Worm (Caenorhabditis elegans) whole organism, late embryonic: Measurements from ENCODE around the gene C32D5.7.

Source experiments
- C38D4.7 ChIP-seq: fragments of 200-800 bp; sonication (Bioruptor generic); optimal IDR thresholded peaks from 2 replicates; lab custom pipeline; 2018; ENCODE audit warnings: mild to moderate bottlenecking, missing genetic modification characterization, moderate library complexity, missing compliant biosample characterization
- F13H6.1 ChIP-seq: sonication (generic microtip); optimal IDR thresholded peaks from 2 replicates; lab custom pipeline; 2016; ENCODE audit warnings: missing genetic modification characterization, missing compliant biosample characterization
- K09A11.1 ChIP-seq: sonication (generic microtip); optimal IDR thresholded peaks from 2 replicates; lab custom pipeline; 2017; ENCODE audit warnings: antibody characterized with exemption, mild to moderate bottlenecking, missing genetic modification characterization, missing compliant biosample characterization; ENCODE audit not compliant: insufficient read depth
- T23F11.4 ChIP-seq: fragments of 200-800 bp; sonication (Bioruptor generic); optimal IDR thresholded peaks from 2 replicates; lab custom pipeline; 2018; ENCODE audit warnings: mild to moderate bottlenecking, missing genetic modification characterization, missing compliant biosample characterization
- ceh-18 ChIP-seq: sonication (generic microtip); optimal IDR thresholded peaks from 2 replicates; lab custom pipeline; 2016; ENCODE audit warnings: missing genetic modification characterization, missing compliant biosample characterization
- ceh-22 ChIP-seq: sonication (generic microtip); optimal IDR thresholded peaks from 2 replicates; lab custom pipeline; 2017; ENCODE audit warnings: missing biosample characterization, missing genetic modification characterization
- ceh-24 ChIP-seq: sonication (generic microtip); optimal IDR thresholded peaks from 2 replicates; lab custom pipeline; 2016; ENCODE audit warnings: mild to moderate bottlenecking, missing genetic modification characterization, missing compliant biosample characterization
- ceh-45 ChIP-seq: fragments of 200-800 bp; sonication (Bioruptor generic); IDR thresholded peaks from 2 replicates; pipeline ENCODE4 v1.3.6; 2022; ENCODE audit warnings: missing genetic modification reagents, missing genetic modification characterization, missing compliant biosample characterization
- ceh-48 ChIP-seq: sonication (generic microtip); optimal IDR thresholded peaks from 2 replicates; lab custom pipeline; 2016; ENCODE audit warnings: missing genetic modification characterization, inconsistent platforms, missing compliant biosample characterization
- ceh-6 ChIP-seq: fragments of 200-800 bp; sonication (Bioruptor generic); optimal IDR thresholded peaks from 2 replicates; lab custom pipeline; 2018; ENCODE audit warnings: mild to moderate bottlenecking, missing genetic modification characterization, missing compliant biosample characterization
- ceh-9 ChIP-seq: sonication (generic microtip); optimal IDR thresholded peaks from 2 replicates; lab custom pipeline; 2016; ENCODE audit warnings: mild to moderate bottlenecking, missing genetic modification characterization, inconsistent platforms, missing compliant biosample characterization
- dmd-4 ChIP-seq: sonication (generic microtip); optimal IDR thresholded peaks from 2 replicates; lab custom pipeline; 2016; ENCODE audit warnings: borderline replicate concordance, missing genetic modification characterization, missing compliant biosample characterization
- dve-1 ChIP-seq: sonication (generic microtip); optimal IDR thresholded peaks from 2 replicates; lab custom pipeline; 2017; ENCODE audit warnings: antibody characterized with exemption, mild to moderate bottlenecking, missing genetic modification characterization, missing compliant biosample characterization
- ets-4 ChIP-seq: sonication (generic microtip); optimal IDR thresholded peaks from 2 replicates; lab custom pipeline; 2016; ENCODE audit warnings: missing genetic modification characterization, missing compliant biosample characterization
- eyg-1 ChIP-seq: sonication (generic microtip); optimal IDR thresholded peaks from 2 replicates; lab custom pipeline; 2016; ENCODE audit warnings: missing genotype, missing genetic modification characterization, missing compliant biosample characterization
- fkh-6 ChIP-seq: sonication (generic microtip); optimal IDR thresholded peaks from 2 replicates; lab custom pipeline; 2016; ENCODE audit warnings: missing genetic modification characterization, missing compliant biosample characterization
- gmeb-2 ChIP-seq: sonication (generic microtip); optimal IDR thresholded peaks from 2 replicates; lab custom pipeline; 2016; ENCODE audit warnings: missing genetic modification characterization, inconsistent platforms, missing compliant biosample characterization
- hlh-8 ChIP-seq: sonication (generic microtip); optimal IDR thresholded peaks from 2 replicates; lab custom pipeline; 2016; ENCODE audit warnings: missing genotype, missing genetic modification characterization, missing compliant biosample characterization
- lim-6 ChIP-seq: sonication (generic microtip); optimal IDR thresholded peaks from 2 replicates; lab custom pipeline; 2016; ENCODE audit warnings: missing genetic modification characterization, missing compliant biosample characterization
- lin-11 ChIP-seq: fragments of 200-800 bp; sonication (Bioruptor generic); optimal IDR thresholded peaks from 2 replicates; lab custom pipeline; 2018; ENCODE audit warnings: mild to moderate bottlenecking, missing genetic modification characterization, missing compliant biosample characterization
- madf-2 ChIP-seq: sonication (generic microtip); optimal IDR thresholded peaks from 2 replicates; lab custom pipeline; 2017; ENCODE audit warnings: missing genetic modification characterization, missing compliant biosample characterization
- nhr-232 ChIP-seq: sonication (generic microtip); optimal IDR thresholded peaks from 2 replicates; lab custom pipeline; 2016; ENCODE audit warnings: missing genetic modification characterization, missing compliant biosample characterization
- odd-2 ChIP-seq: sonication (generic microtip); optimal IDR thresholded peaks from 2 replicates; lab custom pipeline; 2017; ENCODE audit warnings: antibody characterized with exemption, mild to moderate bottlenecking, missing genetic modification characterization, missing compliant biosample characterization
- pat-9 ChIP-seq: fragments of 200-800 bp; sonication (Bioruptor generic); optimal IDR thresholded peaks from 2 replicates; lab custom pipeline; 2018; ENCODE audit warnings: mild to moderate bottlenecking, missing genetic modification characterization, moderate library complexity, missing compliant biosample characterization
- pax-1 ChIP-seq: fragments of 150-350 bp; optimal IDR thresholded peaks from 2 replicates; lab custom pipeline; 2014; ENCODE audit warnings: missing biosample characterization, missing genetic modification characterization
- pha-2 ChIP-seq: sonication (generic microtip); optimal IDR thresholded peaks from 2 replicates; lab custom pipeline; 2017; ENCODE audit warnings: mild to moderate bottlenecking, missing genetic modification characterization, missing compliant biosample characterization
- pha-4 ChIP-seq: fragments of 150-350 bp; optimal IDR thresholded peaks from 2 replicates; lab custom pipeline; 2018; ENCODE audit warnings: missing biosample characterization, missing genetic modification reagents, missing genetic modification characterization
- pros-1 ChIP-seq: fragments of 150-350 bp; optimal IDR thresholded peaks from 2 replicates; lab custom pipeline; 2014; ENCODE audit warnings: missing biosample characterization, missing genetic modification reagents, missing genetic modification characterization
- ref-2 ChIP-seq: sonication (generic microtip); optimal IDR thresholded peaks from 2 replicates; lab custom pipeline; 2016; ENCODE audit warnings: missing genetic modification characterization, missing compliant biosample characterization
- rnt-1 ChIP-seq: sonication (generic microtip); optimal IDR thresholded peaks from 2 replicates; lab custom pipeline; 2016; ENCODE audit warnings: missing genetic modification characterization, missing compliant biosample characterization
- sox-2 ChIP-seq: fragments of 200-800 bp; sonication (Bioruptor generic); IDR thresholded peaks from 2 replicates; pipeline ENCODE4 v1.3.6; 2022; ENCODE audit warnings: missing genetic modification reagents, missing genetic modification characterization, missing compliant biosample characterization
- sox-4 ChIP-seq: sonication (generic microtip); optimal IDR thresholded peaks from 2 replicates; lab custom pipeline; 2017; ENCODE audit warnings: mild to moderate bottlenecking, missing genetic modification characterization, inconsistent platforms, missing compliant biosample characterization
- tbx-2 ChIP-seq: sonication (generic microtip); optimal IDR thresholded peaks from 2 replicates; lab custom pipeline; 2016; ENCODE audit warnings: missing genetic modification characterization, missing compliant biosample characterization
- ttx-3 ChIP-seq: sonication (generic microtip); optimal IDR thresholded peaks from 2 replicates; lab custom pipeline; 2016; ENCODE audit warnings: missing genetic modification reagents, missing genetic modification characterization, missing compliant biosample characterization
- unc-3 ChIP-seq, 2 experiments: fragments of 200-800 bp in 1 of 2; sonication (Bioruptor generic) in 1 of 2; sonication (generic microtip) in 1 of 2; conservative IDR thresholded peaks in 1 of 2; optimal IDR thresholded peaks in 1 of 2; 2 replicates each; pipeline versions ENCODE4 v1.3.6 to Lab custom; 2016 to 2022; ENCODE audit warnings: missing compliant biosample characterization in 2 of 2, missing genetic modification characterization in 2 of 2, missing genetic modification reagents in 1 of 2
- unc-42 ChIP-seq: sonication (generic microtip); optimal IDR thresholded peaks from 2 replicates; lab custom pipeline; 2016; ENCODE audit warnings: missing genotype, missing genetic modification characterization, missing compliant biosample characterization
- zip-5 ChIP-seq: sonication (generic microtip); optimal IDR thresholded peaks from 2 replicates; lab custom pipeline; 2016; ENCODE audit warnings: missing genetic modification characterization, missing compliant biosample characterization

Gene C32D5.7

ce11 chrII:6322081-6322480, 17.8 kb downstream of the C32D5.7 start:
- TF ChIP-seq fkh-6 (tag; lab: Kevin White, UChicago) (no peak), ceh-18 (tag; lab: Kevin White, UChicago) (no peak), dve-1 (no peak), dmd-4 (tag; lab: Kevin White, UChicago) (no peak), rnt-1 (tag; lab: Kevin White, UChicago) (no peak), ttx-3 (tag; lab: Kevin White, UChicago) (no peak), C38D4.7 (no peak), pha-4 (tag; lab: Kevin White, UChicago) (no peak), T23F11.4 (GFP tag; lab: Kevin White, UChicago) (no peak), nhr-232 (tag; lab: Kevin White, UChicago) (no peak), eyg-1 (tag; lab: Kevin White, UChicago) (no peak), ceh-24 (tag; lab: Kevin White, UChicago) (no peak), K09A11.1 (tag; lab: Kevin White, UChicago) (no peak), ceh-22 (tag; lab: Kevin White, UChicago) (no peak), lim-6 (tag; lab: Kevin White, UChicago) (no peak), hlh-8 (tag; lab: Kevin White, UChicago) (no peak)
- TF ChIP-seq, all 69 proteins: peak for 0

- TF ChIP-seq ref-2 (tag; lab: Kevin White, UChicago) (no peak), ceh-48 (tag; lab: Kevin White, UChicago) (peak; percentile 90), rnt-1 (tag; lab: Kevin White, UChicago) (no peak), madf-2 (no peak), lim-6 (tag; lab: Kevin White, UChicago) (no peak), K09A11.1 (tag; lab: Kevin White, UChicago) (no peak), unc-42 (tag; lab: Kevin White, UChicago) (peak; percentile 6)
Observed at ce11 chrII:6320655-6321388, 19.0 kb downstream of the C32D5.7 start, which contains the start of gene efr-3. TSS of gene efr-3 (minus strand) at chrII:6321159.

ce11 chrII:6311888-6312287, 28.0 kb downstream of the C32D5.7 start:
- no peak for TF ChIP-seq gmeb-2 (tag; lab: Kevin White, UChicago)
- TF ChIP-seq lin-11, result no peak
- TF ChIP-seq tbx-2 (tag; lab: Kevin White, UChicago), result no peak
- no peak for TF ChIP-seq dmd-4 (tag; lab: Kevin White, UChicago)
- TF ChIP-seq odd-2 (tag; lab: Kevin White, UChicago), result no peak
- TF ChIP-seq hlh-8 (tag; lab: Kevin White, UChicago), result no peak
- TF ChIP-seq pax-1 (tag; lab: Kevin White, UChicago), result no peak
- TF ChIP-seq pat-9 (tag; lab: Kevin White, UChicago), result no peak
- TF ChIP-seq pros-1, result no peak
- TF ChIP-seq ref-2 (tag; lab: Kevin White, UChicago), result no peak
- no peak for TF ChIP-seq pha-2 (tag; lab: Kevin White, UChicago)
- TF ChIP-seq unc-3 (GFP tag; conservative IDR thresholded peaks at IDR 0.05; lab: Robert Waterston, UW), result no peak
- no peak for TF ChIP-seq unc-3 (tag; optimal IDR thresholded peaks at IDR 0.05; lab: Kevin White, UChicago)
- no peak for TF ChIP-seq sox-4 (tag; lab: Kevin White, UChicago)
- TF ChIP-seq zip-5, result no peak
- no peak for TF ChIP-seq ceh-6 (GFP tag; lab: Kevin White, UChicago)

- TF ChIP-seq hlh-8 (tag; lab: Kevin White, UChicago) (no peak), ref-2 (tag; lab: Kevin White, UChicago) (no peak), K09A11.1 (tag; lab: Kevin White, UChicago) (no peak), T23F11.4 (GFP tag; lab: Kevin White, UChicago) (no peak), ttx-3 (tag; lab: Kevin White, UChicago) (no peak), sox-2 (GFP tag; lab: Robert Waterston, UW) (no peak), F13H6.1 (no peak), lim-6 (tag; lab: Kevin White, UChicago) (no peak), ets-4 (tag; lab: Kevin White, UChicago) (no peak), ceh-9 (tag; lab: Kevin White, UChicago) (no peak), ceh-45 (no peak), dmd-4 (tag; lab: Kevin White, UChicago) (no peak)
- TF ChIP-seq, all 69 proteins: peak for 0
Observed at ce11 chrII:6311459-6311858, 28.4 kb downstream of the C32D5.7 start.
